Worm (Caenorhabditis elegans) whole organism, mixed stage, embryonic: Measurements from ENCODE around the gene H21P03.10.

Experiments
- M03D4.4 ChIP-seq: sonication (generic microtip); optimal IDR thresholded peaks from 2 replicates; lab custom pipeline; 2017; ENCODE audit warnings: mild to moderate bottlenecking, missing genetic modification characterization, missing compliant biosample characterization
- bed-3 ChIP-seq: fragments of 200-800 bp; sonication (Bioruptor generic); optimal IDR thresholded peaks from 3 replicates; lab custom pipeline; 2018; ENCODE audit warnings: mild to moderate bottlenecking, missing genetic modification characterization, moderate library complexity, missing compliant biosample characterization
- blmp-1 ChIP-seq: fragments of 150-350 bp; optimal IDR thresholded peaks from 2 replicates; lab custom pipeline; 2014; ENCODE audit warnings: missing biosample characterization, missing genetic modification characterization
- ceh-39 ChIP-seq: fragments of 150-350 bp; optimal IDR thresholded peaks from 2 replicates; lab custom pipeline; 2014; ENCODE audit warnings: missing biosample characterization, missing genetic modification characterization
- ceh-43 ChIP-seq: fragments of 200-800 bp; sonication (Bioruptor generic); optimal IDR thresholded peaks from 2 replicates; lab custom pipeline; 2018; ENCODE audit warnings: mild to moderate bottlenecking, missing genetic modification characterization, moderate library complexity, missing compliant biosample characterization
- ceh-83 ChIP-seq: fragments of 200-800 bp; sonication (Bioruptor generic); optimal IDR thresholded peaks from 2 replicates; lab custom pipeline; 2018; ENCODE audit warnings: mild to moderate bottlenecking, missing genetic modification characterization, missing compliant biosample characterization
- ces-1 ChIP-seq: fragments of 150-350 bp; optimal IDR thresholded peaks from 2 replicates; lab custom pipeline; 2014; ENCODE audit warnings: missing biosample characterization, missing genetic modification reagents, missing genetic modification characterization
- cnd-1 ChIP-seq: fragments of 200-800 bp; sonication (Bioruptor generic); optimal IDR thresholded peaks from 2 replicates; lab custom pipeline; 2018; ENCODE audit warnings: mild to moderate bottlenecking, missing genetic modification characterization, missing compliant biosample characterization
- drap-1 ChIP-seq: fragments of 200-800 bp; sonication (Bioruptor generic); optimal IDR thresholded peaks from 3 replicates; lab custom pipeline; 2018; ENCODE audit warnings: mild to moderate bottlenecking, missing genetic modification characterization, missing compliant biosample characterization
- elt-1 ChIP-seq: sonication (generic microtip); optimal IDR thresholded peaks from 2 replicates; lab custom pipeline; 2017; ENCODE audit warnings: missing genetic modification characterization, mild to moderate bottlenecking, missing compliant biosample characterization, antibody characterized with exemption, moderate library complexity, borderline replicate concordance; ENCODE audit not compliant: insufficient read depth
- elt-3 ChIP-seq: fragments of 150-350 bp; optimal IDR thresholded peaks from 2 replicates; lab custom pipeline; 2014; ENCODE audit warnings: missing biosample characterization, missing genetic modification characterization
- flh-1 ChIP-seq: fragments of 200-800 bp; sonication (Bioruptor generic); optimal IDR thresholded peaks from 2 replicates; lab custom pipeline; 2018; ENCODE audit warnings: mild to moderate bottlenecking, missing genetic modification characterization, moderate library complexity, missing compliant biosample characterization
- ham-2 ChIP-seq: fragments of 200-800 bp; sonication (Bioruptor generic); optimal IDR thresholded peaks from 2 replicates; lab custom pipeline; 2018; ENCODE audit warnings: mild to moderate bottlenecking, missing genetic modification characterization, missing compliant biosample characterization
- hlh-1 ChIP-seq: fragments of 150-350 bp; optimal IDR thresholded peaks from 2 replicates; lab custom pipeline; 2014; ENCODE audit warnings: missing biosample characterization, missing genetic modification reagents, missing genetic modification characterization
- lin-13 ChIP-seq: fragments of 150-350 bp; optimal IDR thresholded peaks from 2 replicates; lab custom pipeline; 2014; ENCODE audit warnings: missing biosample characterization, missing genetic modification characterization
- lin-32 ChIP-seq: fragments of 200-800 bp; sonication (Bioruptor generic); optimal IDR thresholded peaks from 2 replicates; lab custom pipeline; 2018; ENCODE audit warnings: mild to moderate bottlenecking, missing genetic modification characterization, missing compliant biosample characterization
- lsy-2 ChIP-seq: fragments of 150-350 bp; optimal IDR thresholded peaks from 2 replicates; lab custom pipeline; 2014; ENCODE audit warnings: missing biosample characterization, missing genetic modification characterization
- mab-5 ChIP-seq: fragments of 150-350 bp; optimal IDR thresholded peaks from 2 replicates; lab custom pipeline; 2014; ENCODE audit warnings: missing biosample characterization, missing genetic modification characterization
- mep-1 ChIP-seq: fragments of 150-350 bp; optimal IDR thresholded peaks from 2 replicates; lab custom pipeline; 2017; ENCODE audit warnings: missing biosample characterization, missing genetic modification reagents, missing genetic modification characterization, inconsistent platforms
- mls-2 ChIP-seq: sonication (generic microtip); optimal IDR thresholded peaks from 2 replicates; lab custom pipeline; 2016; ENCODE audit warnings: mild to moderate bottlenecking, missing genetic modification characterization, moderate library complexity, missing compliant biosample characterization
- nhr-12 ChIP-seq: fragments of 150-350 bp; optimal IDR thresholded peaks from 2 replicates; lab custom pipeline; 2014; ENCODE audit warnings: missing biosample characterization, missing genetic modification characterization
- nhr-2 ChIP-seq: fragments of 150-350 bp; optimal IDR thresholded peaks from 2 replicates; lab custom pipeline; 2014; ENCODE audit warnings: missing biosample characterization, missing genetic modification characterization
- nhr-237 ChIP-seq: fragments of 150-350 bp; optimal IDR thresholded peaks from 2 replicates; lab custom pipeline; 2014; ENCODE audit warnings: missing biosample characterization, missing genetic modification characterization
- nhr-28 ChIP-seq: fragments of 150-350 bp; optimal IDR thresholded peaks from 2 replicates; lab custom pipeline; 2014; ENCODE audit warnings: missing biosample characterization, missing genetic modification characterization
- nhr-76 ChIP-seq: sonication (generic microtip); optimal IDR thresholded peaks from 2 replicates; lab custom pipeline; 2017; ENCODE audit warnings: missing biosample characterization, missing genetic modification characterization
- pha-4 ChIP-seq: fragments of 150-350 bp; optimal IDR thresholded peaks from 2 replicates; lab custom pipeline; 2018; ENCODE audit warnings: missing biosample characterization, missing genetic modification reagents, missing genetic modification characterization
- sem-2 ChIP-seq: fragments of 200-800 bp; sonication (Bioruptor generic); optimal IDR thresholded peaks from 2 replicates; lab custom pipeline; 2018; ENCODE audit warnings: mild to moderate bottlenecking, missing genetic modification characterization, missing compliant biosample characterization
- snpc-4 ChIP-seq: fragments of 150-350 bp; optimal IDR thresholded peaks from 2 replicates; lab custom pipeline; 2014; ENCODE audit warnings: missing biosample characterization, missing genetic modification characterization
- sptf-1 ChIP-seq: sonication (generic microtip); optimal IDR thresholded peaks from 2 replicates; lab custom pipeline; 2017; ENCODE audit warnings: mild to moderate bottlenecking, missing genetic modification characterization, moderate library complexity, missing compliant biosample characterization
- tbx-8 ChIP-seq: fragments of 200-800 bp; sonication (Bioruptor generic); optimal IDR thresholded peaks from 2 replicates; lab custom pipeline; 2018; ENCODE audit warnings: mild to moderate bottlenecking, missing genetic modification characterization, moderate library complexity, missing compliant biosample characterization
- unc-120 ChIP-seq: sonication (generic microtip); optimal IDR thresholded peaks from 2 replicates; lab custom pipeline; 2017; ENCODE audit warnings: missing genetic modification characterization, missing compliant biosample characterization; ENCODE audit not compliant: poor library complexity, severe bottlenecking
- unc-39 ChIP-seq: fragments of 150-350 bp; optimal IDR thresholded peaks from 2 replicates; lab custom pipeline; 2014; ENCODE audit warnings: missing biosample characterization, missing genetic modification characterization
- unc-62 ChIP-seq: fragments of 150-350 bp; optimal IDR thresholded peaks from 2 replicates; lab custom pipeline; 2014; ENCODE audit warnings: missing biosample characterization, missing genetic modification reagents, missing genetic modification characterization
- zip-8 ChIP-seq: fragments of 150-350 bp; optimal IDR thresholded peaks from 2 replicates; lab custom pipeline; 2014; ENCODE audit warnings: missing biosample characterization, missing genetic modification characterization
- ztf-11 ChIP-seq: fragments of 150-350 bp; optimal IDR thresholded peaks from 2 replicates; lab custom pipeline; 2014; ENCODE audit warnings: missing biosample characterization, missing genetic modification characterization

H21P03.10 gene

ce11 chrIV:11472023-11472422 is 28.5 kb upstream of the H21P03.10 start:
- TF ChIP-seq ceh-43 (GFP tag; lab: Kevin White, UChicago): no peak
- no peak for TF ChIP-seq mls-2
- TF ChIP-seq ceh-83 (GFP tag; lab: Kevin White, UChicago): no peak

- TF ChIP-seq pha-4 (tag; lab: Kevin White, UChicago) (peak; percentile 6), bed-3 (GFP tag; lab: Kevin White, UChicago) (peak; percentile 96), unc-62 (GFP tag; lab: Kevin White, UChicago) (peak; percentile 53), lin-32 (GFP tag; lab: Kevin White, UChicago) (peak; percentile 96), sptf-1 (tag; lab: Kevin White, UChicago) (peak; percentile 98), mep-1 (tag; lab: Kevin White, UChicago) (peak; percentile 58), drap-1 (GFP tag; lab: Kevin White, UChicago) (peak; percentile 96), ham-2 (GFP tag; lab: Kevin White, UChicago) (peak; percentile 95), hlh-1 (tag; lab: Kevin White, UChicago) (peak; percentile 9), zip-8 (no peak), flh-1 (peak; percentile 86), elt-3 (tag; lab: Kevin White, UChicago) (no peak), lsy-2 (tag; lab: Kevin White, UChicago) (no peak), unc-39 (tag; lab: Kevin White, UChicago) (peak; percentile 69), nhr-237 (tag; lab: Kevin White, UChicago) (no peak), elt-1 (tag; lab: Kevin White, UChicago) (no peak), M03D4.4 (tag; lab: Kevin White, UChicago) (peak; percentile 94), blmp-1 (no peak), ceh-39 (no peak), mab-5 (no peak), ztf-11 (tag; lab: Kevin White, UChicago) (peak; percentile 51), sem-2 (peak; percentile 87), nhr-2 (tag; lab: Kevin White, UChicago) (peak; percentile 33), nhr-12 (tag; lab: Kevin White, UChicago) (no peak), ceh-83 (GFP tag; lab: Kevin White, UChicago) (peak; percentile 97), ces-1 (GFP tag; lab: Kevin White, UChicago) (no peak), snpc-4 (tag; lab: Kevin White, UChicago) (no peak), tbx-8 (GFP tag; lab: Kevin White, UChicago) (peak; percentile 94), ceh-43 (GFP tag; lab: Kevin White, UChicago) (peak; percentile 92), lin-13 (tag; lab: Kevin White, UChicago) (peak; percentile 58), nhr-76 (no peak), unc-120 (peak; percentile 97), nhr-28 (tag; lab: Kevin White, UChicago) (peak; percentile 69), cnd-1 (peak; percentile 96), mls-2 (peak; percentile 97)
Measured at ce11 chrIV:11474067-11474466, 26.5 kb upstream of the H21P03.10 start.

- no peak for TF ChIP-seq nhr-76
- no peak for TF ChIP-seq drap-1 (GFP tag; lab: Kevin White, UChicago)
- TF ChIP-seq ces-1 (GFP tag; lab: Kevin White, UChicago): no peak
- TF ChIP-seq sem-2: no peak
- TF ChIP-seq nhr-237 (tag; lab: Kevin White, UChicago): no peak
- TF ChIP-seq ceh-83 (GFP tag; lab: Kevin White, UChicago): no peak
- TF ChIP-seq lsy-2 (tag; lab: Kevin White, UChicago): no peak
- no peak for TF ChIP-seq nhr-2 (tag; lab: Kevin White, UChicago)
- TF ChIP-seq unc-62 (GFP tag; lab: Kevin White, UChicago): no peak
- no peak for TF ChIP-seq sptf-1 (tag; lab: Kevin White, UChicago)
- no peak for TF ChIP-seq ham-2 (GFP tag; lab: Kevin White, UChicago)
- no peak for TF ChIP-seq unc-39 (tag; lab: Kevin White, UChicago)
- TF ChIP-seq mls-2: no peak
- no peak for TF ChIP-seq elt-1 (tag; lab: Kevin White, UChicago)
- TF ChIP-seq unc-120: no peak
Measured at ce11 chrIV:11475080-11475479, 25.4 kb upstream of the H21P03.10 start.

ce11 chrIV:11479095-11479494 is 21.4 kb upstream of the H21P03.10 start, which contains the start of gene catp-8:
Gene catp-8 (minus strand): TSS chrIV:11479251.
- no peak for TF ChIP-seq lsy-2 (tag; lab: Kevin White, UChicago)
- no peak for TF ChIP-seq ham-2 (GFP tag; lab: Kevin White, UChicago)
- no peak for TF ChIP-seq nhr-2 (tag; lab: Kevin White, UChicago)
- no peak for TF ChIP-seq flh-1
- no peak for TF ChIP-seq cnd-1
- no peak for TF ChIP-seq unc-39 (tag; lab: Kevin White, UChicago)
- TF ChIP-seq nhr-28 (tag; lab: Kevin White, UChicago): no peak
- no peak for TF ChIP-seq mls-2
- no peak for TF ChIP-seq zip-8
- no peak for TF ChIP-seq lin-32 (GFP tag; lab: Kevin White, UChicago)
- TF ChIP-seq ces-1 (GFP tag; lab: Kevin White, UChicago): no peak
